Worm (Caenorhabditis elegans): Measurements from ENCODE around the gene F58D12.1.

- TF ChIP-seq cog-1 (tag; optimal IDR thresholded peaks at IDR 0.05) (no peak), flt-1 (GFP tag; IDR thresholded peaks at IDR 0.05) (no peak)
Observed at ce11 chrV:14064422-14064821, 15.0 kb downstream of the F58D12.1 start, which contains the start of gene D1086.21.
